Fruit fly (Drosophila melanogaster): Measurements from ENCODE around the gene Tep3.
"Not testable (repeated sequence)": the region's sequence is repeated elsewhere in the genome, so short reads cannot be mapped to it uniquely, and the experiment has no call there.

DNA sequence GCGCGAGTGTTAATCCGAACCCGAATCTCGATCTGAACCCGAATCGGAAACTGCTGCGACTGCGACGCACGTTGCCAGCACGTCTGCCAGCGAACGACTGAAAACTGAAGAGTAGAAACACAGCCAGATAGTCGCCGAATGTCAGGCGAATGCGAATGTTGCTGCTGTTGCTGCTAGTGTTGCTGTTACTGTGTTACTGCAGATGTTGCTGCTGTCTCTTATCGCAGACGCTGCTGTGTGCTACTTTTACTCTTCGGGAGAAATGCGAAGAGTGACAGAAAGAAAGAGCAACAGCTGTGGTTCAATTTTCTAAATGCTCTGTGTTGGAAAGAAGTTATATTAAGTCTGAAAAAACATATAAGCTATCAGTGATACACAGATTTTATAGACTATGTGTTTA is 30.0 kb downstream of the Tep3 start, which contains the start of gene CG13796:
- TF ChIP-seq CG15710 (tag; optimal IDR thresholded peaks at IDR 0.05); fd96Ca (GFP tag; IDR thresholded peaks at IDR 0.05); rn (GFP tag; IDR thresholded peaks at IDR 0.05); EcR (GFP tag; optimal IDR thresholded peaks at IDR 0.05); Snoo (tag; optimal IDR thresholded peaks at IDR 0.05); CG17806 (tag; optimal IDR thresholded peaks at IDR 0.05); D1 (tag; optimal IDR thresholded peaks at IDR 0.05); CG8159 (tag; optimal IDR thresholded peaks at IDR 0.05); Pif1A (GFP tag; optimal IDR thresholded peaks at IDR 0.05): not testable (repeated sequence)

Data from whole organism, pupa.